Fruit fly (Drosophila melanogaster): ENCODE data around the gene CG4375.

The CG4375 gene

dm6 chr2L:1074180-1074864 is 47.6 kb upstream of the CG4375 start (continued):
- TF ChIP-seq CG5180 (GFP tag; optimal IDR thresholded peaks at IDR 0.05) (peak; percentile 51), H2.0 (GFP tag; IDR thresholded peaks at IDR 0.05) (peak; percentile 66), gsb (GFP tag; IDR thresholded peaks at IDR 0.05) (peak; percentile 35; the same call in 1 of the 2 replicates), org-1 (GFP tag; optimal IDR thresholded peaks at IDR 0.05) (peak; percentile 85), CG3281 (GFP tag; optimal IDR thresholded peaks at IDR 0.05) (peak; percentile 66), zfh2 (GFP tag; optimal IDR thresholded peaks at IDR 0.05) (peak; percentile 6), Fer3 (tag; optimal IDR thresholded peaks at IDR 0.05) (peak; percentile 76), CG15073 (GFP tag; optimal IDR thresholded peaks at IDR 0.05) (peak; percentile 87), CG18476 (GFP tag; optimal IDR thresholded peaks at IDR 0.05) (peak; percentile 38), chinmo (GFP tag; IDR thresholded peaks at IDR 0.05; ENCODE audit: partially characterized antibody) (no peak), CG10267 (tag; optimal IDR thresholded peaks at IDR 0.05) (peak; percentile 82), Atf3 (GFP tag; optimal IDR thresholded peaks at IDR 0.05) (peak; percentile 70), CTCF (GFP tag; optimal IDR thresholded peaks at IDR 0.05) (peak; percentile 17), CG1647 (GFP tag; optimal IDR thresholded peaks at IDR 0.05) (no peak), dysf (GFP tag; IDR thresholded peaks at IDR 0.05) (peak; percentile 82), ftz-f1 (GFP tag; optimal IDR thresholded peaks at IDR 0.05) (no peak), CG14441 (GFP tag; IDR thresholded peaks at IDR 0.05) (peak; percentile 67), Scr (GFP tag; IDR thresholded peaks at IDR 0.05; ENCODE audit: partially characterized antibody) (no peak), CG12219 (GFP tag; optimal IDR thresholded peaks at IDR 0.05) (peak; percentile 85), Neu2 (GFP tag; optimal IDR thresholded peaks at IDR 0.05; ENCODE audit: borderline replicate concordance) (no peak), Hr39 (optimal IDR thresholded peaks at IDR 0.05) (no peak), vnd (GFP tag; IDR thresholded peaks at IDR 0.05; ENCODE audit: partially characterized antibody) (no peak), cato (GFP tag; optimal IDR thresholded peaks at IDR 0.05; ENCODE audit: borderline replicate concordance) (peak; percentile 69), h (optimal IDR thresholded peaks at IDR 0.05) (no peak), Hr78 (GFP tag; optimal IDR thresholded peaks at IDR 0.05) (peak in 1 of 2 experiments; percentile 74), croc (GFP tag; conservative IDR thresholded peaks at IDR 0.05) (peak; percentile 80), CG7556 (GFP tag; optimal IDR thresholded peaks at IDR 0.05) (peak; percentile 79), CG6689 (GFP tag; IDR thresholded peaks at IDR 0.05) (peak; percentile 82), crol (GFP tag; IDR thresholded peaks at IDR 0.05) (no peak), eyg (GFP tag; optimal IDR thresholded peaks at IDR 0.05) (peak; percentile 4), dmrt99B (tag; optimal IDR thresholded peaks at IDR 0.05) (peak; percentile 90), D19B (GFP tag; optimal IDR thresholded peaks at IDR 0.05) (peak; percentile 23), Lhr (GFP tag; optimal IDR thresholded peaks at IDR 0.05) (peak; percentile 57), al (GFP tag; IDR thresholded peaks at IDR 0.05) (no peak), fd96Cb (tag; optimal IDR thresholded peaks at IDR 0.05) (peak; percentile 88), CG14710 (tag; optimal IDR thresholded peaks at IDR 0.05) (peak; percentile 85), CG7271 (tag; optimal IDR thresholded peaks at IDR 0.05) (peak; percentile 38), zen2 (GFP tag; IDR thresholded peaks at IDR 0.05; ENCODE audit: partially characterized antibody) (no peak), Dip3 (GFP tag; optimal IDR thresholded peaks at IDR 0.05) (no peak), CG14014 (GFP tag; IDR thresholded peaks at IDR 0.05) (peak; percentile 69), bbx (GFP tag; IDR thresholded peaks at IDR 0.05; ENCODE audit: partially characterized antibody) (no peak), mam (GFP tag; optimal IDR thresholded peaks at IDR 0.05) (peak; percentile 59), lola (GFP tag; optimal IDR thresholded peaks at IDR 0.05) (peak in 1 of 3 experiments; percentile 83), Adf1 (GFP tag; IDR thresholded peaks at IDR 0.05) (no peak), MTF-1 (GFP tag; optimal IDR thresholded peaks at IDR 0.05; ENCODE audit: borderline replicate concordance) (peak; percentile 57), CG15696 (tag; optimal IDR thresholded peaks at IDR 0.05) (peak; percentile 61), CG3726 (GFP tag; IDR thresholded peaks at IDR 0.05) (0 out of 3 replicates have a peak, but pooled peaks have one; percentile 60), CG12659 (GFP tag; optimal IDR thresholded peaks at IDR 0.05) (peak; percentile 78), sug (tag; optimal IDR thresholded peaks at IDR 0.05) (peak; percentile 17)

All from whole organism, embryonic.